Fruit fly (Drosophila melanogaster) whole organism, embryonic: ENCODE measurements around the gene CG8563.

Source experiments
- Atf-2 ChIP-seq: fragments of 200-800 bp; sonication (Bioruptor generic); optimal IDR thresholded peaks from 2 replicates; lab custom pipeline; 2016; ENCODE audit warnings: missing biosample characterization, missing genetic modification characterization
- B-H2 ChIP-seq: fragments of 200-800 bp; sonication (Bioruptor generic); optimal IDR thresholded peaks from 2 replicates; lab custom pipeline; 2018; ENCODE audit warnings: missing biosample characterization, mild to moderate bottlenecking, missing genetic modification characterization
- CG10543 ChIP-seq: fragments of 200-800 bp; sonication (Bioruptor generic); optimal IDR thresholded peaks from 3 replicates; lab custom pipeline; 2017; ENCODE audit warnings: missing biosample characterization, mild to moderate bottlenecking, missing genetic modification characterization, moderate library complexity
- CG10979 ChIP-seq: fragments of 200-800 bp; sonication (Bioruptor generic); optimal IDR thresholded peaks from 2 replicates; lab custom pipeline; 2018; ENCODE audit warnings: missing biosample characterization, mild to moderate bottlenecking, missing genetic modification characterization, moderate library complexity
- CG11504 ChIP-seq: fragments of 200-800 bp; sonication (Bioruptor generic); optimal IDR thresholded peaks from 3 replicates; lab custom pipeline; 2019; ENCODE audit warnings: missing biosample characterization, mild to moderate bottlenecking, missing genetic modification characterization, moderate library complexity
- CG12071 ChIP-seq: fragments of 200-800 bp; sonication (Bioruptor generic); optimal IDR thresholded peaks from 3 replicates; lab custom pipeline; 2018; ENCODE audit warnings: missing biosample characterization, mild to moderate bottlenecking, missing genetic modification characterization
- CG13624 ChIP-seq: fragments of 200-800 bp; sonication (Bioruptor generic); optimal IDR thresholded peaks from 2 replicates; lab custom pipeline; 2016; ENCODE audit warnings: missing biosample characterization, missing genetic modification characterization
- CG14441 ChIP-seq: fragments of 200-800 bp; sonication (Bioruptor generic); IDR thresholded peaks from 2 replicates; pipeline ENCODE4 v1.3.6; 2022; ENCODE audit warnings: missing biosample characterization, missing genetic modification characterization
- CG18262 ChIP-seq: fragments of 200-800 bp; optimal IDR thresholded peaks from 3 replicates; lab custom pipeline; 2019; ENCODE audit warnings: missing biosample characterization, mild to moderate bottlenecking, missing genetic modification characterization, moderate library complexity
- CG2202 ChIP-seq: fragments of 200-800 bp; sonication (Bioruptor generic); optimal IDR thresholded peaks from 2 replicates; lab custom pipeline; 2018; ENCODE audit warnings: missing biosample characterization, mild to moderate bottlenecking, missing genetic modification characterization
- CG31441 ChIP-seq: fragments of 200-800 bp; sonication (Bioruptor generic); IDR thresholded peaks from 2 replicates; pipeline ENCODE4 v1.3.6; 2022; ENCODE audit warnings: missing biosample characterization, missing genetic modification characterization
- CG34376 ChIP-seq: fragments of 200-800 bp; sonication (Bioruptor generic); optimal IDR thresholded peaks from 2 replicates; lab custom pipeline; 2018; ENCODE audit warnings: missing biosample characterization, mild to moderate bottlenecking, missing genetic modification characterization
- CG8924 ChIP-seq: fragments of 200-800 bp; optimal IDR thresholded peaks from 3 replicates; lab custom pipeline; 2019; ENCODE audit warnings: missing biosample characterization, mild to moderate bottlenecking, missing genetic modification characterization, moderate library complexity
- D19A ChIP-seq: fragments of 200-800 bp; optimal IDR thresholded peaks from 3 replicates; lab custom pipeline; 2019; ENCODE audit warnings: missing biosample characterization, mild to moderate bottlenecking, missing genetic modification characterization, moderate library complexity
- Dfd ChIP-seq, 2 experiments: fragments of >200 bp; optimal IDR thresholded peaks; 2 replicates each; lab custom pipeline; 2017; ENCODE audit warnings: missing biosample characterization in 2 of 2, missing genetic modification characterization in 2 of 2
- E2f1 ChIP-seq: fragments of 200-800 bp; sonication (Bioruptor generic); IDR thresholded peaks from 2 replicates; pipeline ENCODE4 v1.3.6; 2022; ENCODE audit warnings: missing biosample characterization, missing genetic modification characterization
- E2f2 ChIP-seq: fragments of 200-800 bp; sonication (Bioruptor generic); IDR thresholded peaks from 2 replicates; pipeline ENCODE4 v1.3.6; 2022; ENCODE audit warnings: missing biosample characterization, missing genetic modification characterization
- Ets65A ChIP-seq: fragments of 200-800 bp; sonication (Bioruptor generic); peaks from one replicate; lab custom pipeline; 2016; ENCODE audit warnings: missing biosample characterization, missing genetic modification characterization
- H15 ChIP-seq: fragments of 200-800 bp; sonication (Bioruptor generic); IDR thresholded peaks from 3 replicates; pipeline ENCODE4 v1.3.6; 2022; ENCODE audit warnings: missing biosample characterization, missing genetic modification characterization
- H2.0 ChIP-seq: fragments of 200-800 bp; sonication (Bioruptor generic); IDR thresholded peaks from 2 replicates; pipeline ENCODE4 v1.3.6; 2022; ENCODE audit warnings: missing biosample characterization, missing genetic modification characterization
- HLH54F ChIP-seq: fragments of 200-800 bp; sonication (Bioruptor generic); optimal IDR thresholded peaks from 3 replicates; lab custom pipeline; 2016; ENCODE audit warnings: missing biosample characterization, missing genetic modification characterization
- HmgD ChIP-seq: fragments of 200-800 bp; sonication (Bioruptor generic); optimal IDR thresholded peaks from 3 replicates; lab custom pipeline; 2016; ENCODE audit warnings: missing biosample characterization, missing genetic modification characterization
- Hr3 ChIP-seq: fragments of 200-800 bp; sonication (Bioruptor generic); optimal IDR thresholded peaks from 3 replicates; lab custom pipeline; 2016; ENCODE audit warnings: missing biosample characterization, missing genetic modification characterization
- Hr39 ChIP-seq: fragments of >200 bp; optimal IDR thresholded peaks from 2 replicates; lab custom pipeline; 2017
- MESR4 ChIP-seq: fragments of 200-800 bp; sonication (Bioruptor generic); optimal IDR thresholded peaks from 2 replicates; lab custom pipeline; 2018; ENCODE audit warnings: missing biosample characterization, mild to moderate bottlenecking, missing genetic modification characterization, moderate library complexity
- NC2β ChIP-seq: fragments of 200-800 bp; sonication (Bioruptor generic); optimal IDR thresholded peaks from 2 replicates; lab custom pipeline; 2016; ENCODE audit warnings: missing biosample characterization, missing genetic modification characterization
- Vsx1 ChIP-seq: fragments of 200-800 bp; sonication (Bioruptor generic); optimal IDR thresholded peaks from 2 replicates; lab custom pipeline; 2017; ENCODE audit warnings: missing biosample characterization, mild to moderate bottlenecking, missing genetic modification characterization, missing genetic modification reagents
- amos ChIP-seq: fragments of 200-800 bp; sonication (Bioruptor generic); IDR thresholded peaks from 2 replicates; pipeline ENCODE4 v1.3.6; 2022; ENCODE audit warnings: missing biosample characterization, missing genetic modification characterization; ENCODE audit not compliant: partially characterized antibody
- ash1 ChIP-seq: fragments of 200-800 bp; sonication (Bioruptor generic); optimal IDR thresholded peaks from 2 replicates; lab custom pipeline; 2018; ENCODE audit warnings: missing biosample characterization, mild to moderate bottlenecking, missing genetic modification characterization
- bowl ChIP-seq: fragments of 200-800 bp; sonication (Bioruptor generic); IDR thresholded peaks from 2 replicates; pipeline ENCODE4 v1.3.6; 2022; ENCODE audit warnings: missing biosample characterization, missing genetic modification characterization
- caup ChIP-seq: fragments of 200-800 bp; sonication (Bioruptor generic); optimal IDR thresholded peaks from 3 replicates; lab custom pipeline; 2017; ENCODE audit warnings: missing biosample characterization, mild to moderate bottlenecking, missing genetic modification characterization, moderate library complexity; ENCODE audit not compliant: severe bottlenecking
- crp ChIP-seq, 2 experiments: fragments of 200-800 bp; sonication (Bioruptor generic); optimal IDR thresholded peaks; 2 replicates in 1 of 2; 3 replicates in 1 of 2; lab custom pipeline; 2017; ENCODE audit warnings: missing biosample characterization in 2 of 2, missing genetic modification characterization in 2 of 2, mild to moderate bottlenecking in 1 of 2, moderate library complexity in 1 of 2
- dm ChIP-seq: fragments of 200-800 bp; sonication (Bioruptor generic); optimal IDR thresholded peaks from 3 replicates; lab custom pipeline; 2016; ENCODE audit warnings: missing biosample characterization, missing genetic modification characterization
- gfzf ChIP-seq: fragments of 200-800 bp; sonication (Bioruptor generic); optimal IDR thresholded peaks from 2 replicates; lab custom pipeline; 2016; ENCODE audit warnings: missing biosample characterization, mild to moderate bottlenecking, missing genetic modification characterization, moderate library complexity
- h ChIP-seq: fragments of >200 bp; optimal IDR thresholded peaks from 2 replicates; lab custom pipeline; 2017
- hkb ChIP-seq, 2 experiments: fragments of 200-800 bp in 1 of 2; fragments of >200 bp in 1 of 2; sonication (Bioruptor generic) in 1 of 2; IDR thresholded peaks in 1 of 2; optimal IDR thresholded peaks in 1 of 2; 2 replicates each; pipeline versions ENCODE4 v1.3.6 to Lab custom; 2017 to 2022; ENCODE audit warnings: missing biosample characterization in 1 of 2, missing genetic modification characterization in 1 of 2
- klu ChIP-seq: fragments of 200-800 bp; sonication (Bioruptor generic); IDR thresholded peaks from 2 replicates; pipeline ENCODE4 v1.3.6; 2022; ENCODE audit warnings: missing biosample characterization, missing genetic modification characterization
- lab ChIP-seq: fragments of 200-800 bp; sonication (Bioruptor generic); optimal IDR thresholded peaks from 3 replicates; lab custom pipeline; 2017; ENCODE audit warnings: missing biosample characterization, missing genetic modification characterization, mild to moderate bottlenecking, moderate library complexity, missing genetic modification reagents
- mld ChIP-seq: fragments of 200-800 bp; sonication (Bioruptor generic); IDR thresholded peaks from 3 replicates; pipeline ENCODE4 v1.3.6; 2022; ENCODE audit warnings: missing biosample characterization, missing genetic modification characterization; ENCODE audit not compliant: partially characterized antibody
- nerfin-1 ChIP-seq: fragments of 200-800 bp; sonication (Bioruptor generic); optimal IDR thresholded peaks from 3 replicates; lab custom pipeline; 2019; ENCODE audit warnings: missing biosample characterization, mild to moderate bottlenecking, missing genetic modification characterization, moderate library complexity
- oc ChIP-seq: fragments of 200-800 bp; sonication (Bioruptor generic); optimal IDR thresholded peaks from 2 replicates; lab custom pipeline; 2018; ENCODE audit warnings: missing biosample characterization, mild to moderate bottlenecking, missing genetic modification characterization, moderate library complexity
- onecut ChIP-seq: fragments of 200-800 bp; sonication (Bioruptor generic); IDR thresholded peaks from 2 replicates; pipeline ENCODE4 v1.3.6; 2022; ENCODE audit warnings: missing biosample characterization, missing genetic modification characterization
- pum ChIP-seq: fragments of 200-800 bp; sonication (Bioruptor generic); optimal IDR thresholded peaks from 2 replicates; lab custom pipeline; 2016; ENCODE audit warnings: missing biosample characterization, missing genetic modification characterization
- ranshi ChIP-seq: fragments of 200-800 bp; sonication (Bioruptor generic); IDR thresholded peaks from 2 replicates; pipeline ENCODE4 v1.3.6; 2022; ENCODE audit warnings: missing biosample characterization, missing genetic modification characterization
- rib ChIP-seq: fragments of 200-800 bp; sonication (Bioruptor generic); IDR thresholded peaks from 2 replicates; pipeline ENCODE4 v1.3.6; 2022; ENCODE audit warnings: missing biosample characterization, missing genetic modification characterization
- ro ChIP-seq: fragments of 200-800 bp; sonication (Bioruptor generic); IDR thresholded peaks from 2 replicates; pipeline ENCODE4 v1.3.6; 2022; ENCODE audit warnings: missing biosample characterization, missing genetic modification characterization
- sens-2 ChIP-seq: fragments of 200-800 bp; sonication (Bioruptor generic); IDR thresholded peaks from 2 replicates; pipeline ENCODE4 v1.3.6; 2022; ENCODE audit warnings: missing biosample characterization, missing genetic modification characterization
- sob ChIP-seq: fragments of 200-800 bp; sonication (Bioruptor generic); IDR thresholded peaks from 2 replicates; pipeline ENCODE4 v1.3.6; 2022; ENCODE audit warnings: missing biosample characterization, missing genetic modification characterization
- stc ChIP-seq: fragments of 200-800 bp; sonication (Bioruptor generic); IDR thresholded peaks from 2 replicates; pipeline ENCODE4 v1.3.6; 2022; ENCODE audit warnings: missing biosample characterization, missing genetic modification characterization
- wek ChIP-seq: fragments of 200-800 bp; sonication (Bioruptor generic); optimal IDR thresholded peaks from 3 replicates; lab custom pipeline; 2018; ENCODE audit warnings: missing biosample characterization, mild to moderate bottlenecking, missing genetic modification characterization, moderate library complexity

The CG8563 gene

dm6 chr3L:7359827-7360323 lies 30.7 kb upstream of the CG8563 start, which contains the start of gene pst (continued):
- TF ChIP-seq mld (GFP tag; lab: Robert Waterston, UW) (0 out of 3 replicates have a peak, but pooled peaks have one; percentile 35), Atf-2 (GFP tag; lab: Kevin White, UChicago) (peak; percentile 14), H15 (0 out of 3 replicates have a peak, but pooled peaks have one; percentile 44), HmgD (GFP tag; lab: Kevin White, UChicago) (peak; percentile 60), sob (GFP tag; lab: Robert Waterston, UW) (peak; percentile 40; the same call in 1 of the 2 replicates), h (lab: Kevin White, UChicago) (no peak), CG31441 (GFP tag; lab: Robert Waterston, UW) (no peak), B-H2 (GFP tag; lab: Kevin White, UChicago) (peak; percentile 46), wek (GFP tag; lab: Kevin White, UChicago) (peak; percentile 96), H2.0 (GFP tag; lab: Robert Waterston, UW) (0 out of 2 replicates have a peak, but pooled peaks have one; percentile 25), crp (GFP tag; optimal IDR thresholded peaks at IDR 0.05; lab: Kevin White, UChicago) (no peak), onecut (peak; percentile 9; the same call in 1 of the 2 replicates), CG18262 (tag; lab: Kevin White, UChicago) (no peak), CG10543 (GFP tag; lab: Kevin White, UChicago) (peak; percentile 59), nerfin-1 (tag; lab: Kevin White, UChicago) (no peak), rib (peak; percentile 34), Vsx1 (GFP tag; lab: Kevin White, UChicago) (peak; percentile 64), stc (no peak), Ets65A (no peak), ro (GFP tag; lab: Robert Waterston, UW) (no peak), ash1 (peak; percentile 14), dm (GFP tag; lab: Kevin White, UChicago) (no peak), CG14441 (GFP tag; lab: Robert Waterston, UW) (no peak), klu (GFP tag; lab: Robert Waterston, UW) (no peak), bowl (GFP tag; lab: Robert Waterston, UW) (peak; percentile 53; the same call in 1 of the 2 replicates), gfzf (GFP tag; lab: Kevin White, UChicago) (peak; percentile 70), Hr3 (GFP tag; lab: Kevin White, UChicago) (no peak), HLH54F (GFP tag; lab: Kevin White, UChicago) (peak; percentile 29), lab (GFP tag; lab: Kevin White, UChicago) (peak; percentile 69), CG10979 (tag; lab: Kevin White, UChicago) (no peak), CG11504 (tag; lab: Kevin White, UChicago) (no peak), amos (GFP tag; lab: Robert Waterston, UW) (peak; percentile 40; the same call in 1 of the 2 replicates), caup (GFP tag; lab: Kevin White, UChicago) (no peak), CG13624 (GFP tag; lab: Kevin White, UChicago) (peak; percentile 63), ranshi (GFP tag; lab: Robert Waterston, UW) (peak; percentile 11; the same call in 1 of the 2 replicates), CG34376 (GFP tag; lab: Kevin White, UChicago) (peak; percentile 66), CG2202 (tag; lab: Kevin White, UChicago) (no peak), NC2β (peak; percentile 41), E2f2 (GFP tag; lab: Robert Waterston, UW) (peak; percentile 52; the same call in 1 of the 2 replicates), Dfd (GFP tag; optimal IDR thresholded peaks at IDR 0.05; lab: Kevin White, UChicago) (no peak), CG12071 (GFP tag; lab: Kevin White, UChicago) (peak; percentile 52), E2f1 (peak; percentile 39; the same call in 1 of the 2 replicates), CG8924 (no peak), sens-2 (peak; percentile 6; the same call in 1 of the 2 replicates), hkb (optimal IDR thresholded peaks at IDR 0.05; lab: Kevin White, UChicago) (no peak), hkb (GFP tag; IDR thresholded peaks at IDR 0.05; lab: Robert Waterston, UW) (peak; percentile 57; the same call in 1 of the 2 replicates), Hr39 (lab: Kevin White, UChicago) (no peak), pum (GFP tag; lab: Kevin White, UChicago) (no peak), MESR4 (GFP tag; lab: Kevin White, UChicago) (peak; percentile 33), D19A (tag; lab: Kevin White, UChicago) (peak; percentile 14), oc (tag; lab: Kevin White, UChicago) (peak; percentile 45)
